Fruit fly (Drosophila melanogaster): ENCODE data around the gene Vps36.

Vps36 gene

dm6 chr3L:13476566-13477452 is 36.1 kb downstream of the Vps36 start (continued):
- peak; percentile 95 for TF ChIP-seq acj6 (GFP tag; optimal IDR thresholded peaks at IDR 0.05)
- peak; percentile 92 for TF ChIP-seq CG6163 (GFP tag; IDR thresholded peaks at IDR 0.05)
- TF ChIP-seq CG11902 (GFP tag; optimal IDR thresholded peaks at IDR 0.05): peak; percentile 77
- peak; percentile 76 for TF ChIP-seq CG7368 (GFP tag; optimal IDR thresholded peaks at IDR 0.05)
- TF ChIP-seq CG8632 (GFP tag; optimal IDR thresholded peaks at IDR 0.05): peak; percentile 90
- peak; percentile 93 for TF ChIP-seq CG10631 (GFP tag; optimal IDR thresholded peaks at IDR 0.05)
- peak; percentile 94 for TF ChIP-seq Hr4 (GFP tag; optimal IDR thresholded peaks at IDR 0.05)
- peak; percentile 94 for TF ChIP-seq CG4318 (GFP tag; optimal IDR thresholded peaks at IDR 0.05)
- TF ChIP-seq CG32006 (GFP tag; optimal IDR thresholded peaks at IDR 0.05): peak; percentile 98
- TF ChIP-seq CG6808 (GFP tag; optimal IDR thresholded peaks at IDR 0.05): peak; percentile 90

dm6 chr3L:13476070-13476469 is 36.8 kb downstream of the Vps36 start:
- TF ChIP-seq Met (GFP tag; optimal IDR thresholded peaks at IDR 0.05) (no peak), eg (GFP tag; IDR thresholded peaks at IDR 0.05) (peak; percentile 38; the same call in 2 of the 3 replicates), CG1621 (tag; optimal IDR thresholded peaks at IDR 0.05) (no peak), CG32006 (GFP tag; optimal IDR thresholded peaks at IDR 0.05) (no peak), CG9139 (GFP tag; optimal IDR thresholded peaks at IDR 0.05) (no peak), acj6 (GFP tag; optimal IDR thresholded peaks at IDR 0.05) (no peak), Sox102F (GFP tag; optimal IDR thresholded peaks at IDR 0.05) (no peak), dsx (GFP tag; optimal IDR thresholded peaks at IDR 0.05; ENCODE audit: poor library complexity, severe bottlenecking) (no peak), CG15336 (GFP tag; IDR thresholded peaks at IDR 0.05) (peak; percentile 59), CG8632 (GFP tag; optimal IDR thresholded peaks at IDR 0.05) (no peak), fkh (GFP tag; optimal IDR thresholded peaks at IDR 0.05) (no peak), CG10669 (GFP tag; optimal IDR thresholded peaks at IDR 0.05) (no peak), net (GFP tag; optimal IDR thresholded peaks at IDR 0.05) (no peak), CG10631 (GFP tag; optimal IDR thresholded peaks at IDR 0.05) (no peak), Eip78C (GFP tag) (peak; percentile 85), Ets21C (GFP tag; optimal IDR thresholded peaks at IDR 0.05) (no peak), fd85E (GFP tag; optimal IDR thresholded peaks at IDR 0.05) (no peak), Gug (GFP tag; IDR thresholded peaks at IDR 0.05) (peak; percentile 27; the same call in 1 of the 2 replicates), CG11762 (GFP tag; optimal IDR thresholded peaks at IDR 0.05; ENCODE audit: insufficient read depth) (no peak), CG4318 (GFP tag; optimal IDR thresholded peaks at IDR 0.05) (no peak), spab (GFP tag; optimal IDR thresholded peaks at IDR 0.05) (no peak), fd59A (GFP tag; optimal IDR thresholded peaks at IDR 0.05) (no peak), CG11902 (GFP tag; optimal IDR thresholded peaks at IDR 0.05) (peak; percentile 0), OdsH (GFP tag; optimal IDR thresholded peaks at IDR 0.05) (no peak), CG6792 (GFP tag; optimal IDR thresholded peaks at IDR 0.05) (no peak), lz (GFP tag; optimal IDR thresholded peaks at IDR 0.05) (no peak), CG11294 (GFP tag; IDR thresholded peaks at IDR 0.05) (no peak), CG7368 (GFP tag; optimal IDR thresholded peaks at IDR 0.05) (no peak), Eip93F (GFP tag; optimal IDR thresholded peaks at IDR 0.05) (no peak), CG8119 (GFP tag; IDR thresholded peaks at IDR 0.05) (0 out of 3 replicates have a peak, but pooled peaks have one; percentile 11), CG6163 (GFP tag; IDR thresholded peaks at IDR 0.05) (no peak; the same call in 2 of the 3 replicates), Eip75B (GFP tag; optimal IDR thresholded peaks at IDR 0.05) (no peak), CG3919 (GFP tag; optimal IDR thresholded peaks at IDR 0.05) (no peak)

DNA sequence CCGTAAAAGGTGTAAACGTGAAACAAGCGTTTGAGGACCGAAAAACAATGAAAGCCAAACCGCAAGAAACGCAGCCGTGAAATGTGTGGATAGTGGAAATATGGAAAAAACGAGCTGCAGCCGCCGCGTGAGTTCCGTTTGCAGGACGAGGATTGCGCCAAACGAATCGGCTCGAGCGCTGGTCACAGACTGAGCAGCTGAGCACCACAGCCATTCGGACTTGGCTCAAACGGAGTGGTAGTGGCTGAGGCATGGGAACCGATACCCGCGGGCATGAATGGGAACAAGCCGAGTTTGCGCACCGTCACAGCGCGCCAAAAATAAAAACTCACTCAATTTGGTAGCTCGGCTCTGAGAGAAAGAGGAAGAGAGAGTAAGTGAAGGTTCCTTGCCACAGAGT is 38.3 kb downstream of the Vps36 start, which contains the start of gene CG10089:
TSS of gene CG10089 (minus strand) at position 181 of the 400 bp plus-strand sequence.
- TF ChIP-seq cyc (GFP tag; optimal IDR thresholded peaks at IDR 0.05) (no peak), Eip78C (GFP tag) (peak; percentile 31)
